Fruit fly (Drosophila melanogaster) Kc167 (cell line): ENCODE data around the gene msi.

Source experiments
- Myc ChIP-seq: fragments of >200 bp; optimal IDR thresholded peaks from 2 replicates; lab custom pipeline; 2017; ENCODE audit warnings: missing external identifiers
- Sin3A ChIP-seq: fragments of >200 bp; optimal IDR thresholded peaks from 2 replicates; lab custom pipeline; 2018; ENCODE audit warnings: missing external identifiers
- h ChIP-seq: fragments of >200 bp; optimal IDR thresholded peaks from 3 replicates; lab custom pipeline; 2018; ENCODE audit warnings: missing external identifiers
- insv ChIP-seq: fragments of >200 bp; optimal IDR thresholded peaks from 3 replicates; lab custom pipeline; 2018; ENCODE audit warnings: missing external identifiers
- psq ChIP-seq: fragments of >200 bp; optimal IDR thresholded peaks from 2 replicates; lab custom pipeline; 2017; ENCODE audit warnings: missing external identifiers
- ttk ChIP-seq: sonication (Bioruptor generic); optimal IDR thresholded peaks from 2 replicates; lab custom pipeline; 2017; ENCODE audit warnings: missing external identifiers

Gene msi

DNA sequence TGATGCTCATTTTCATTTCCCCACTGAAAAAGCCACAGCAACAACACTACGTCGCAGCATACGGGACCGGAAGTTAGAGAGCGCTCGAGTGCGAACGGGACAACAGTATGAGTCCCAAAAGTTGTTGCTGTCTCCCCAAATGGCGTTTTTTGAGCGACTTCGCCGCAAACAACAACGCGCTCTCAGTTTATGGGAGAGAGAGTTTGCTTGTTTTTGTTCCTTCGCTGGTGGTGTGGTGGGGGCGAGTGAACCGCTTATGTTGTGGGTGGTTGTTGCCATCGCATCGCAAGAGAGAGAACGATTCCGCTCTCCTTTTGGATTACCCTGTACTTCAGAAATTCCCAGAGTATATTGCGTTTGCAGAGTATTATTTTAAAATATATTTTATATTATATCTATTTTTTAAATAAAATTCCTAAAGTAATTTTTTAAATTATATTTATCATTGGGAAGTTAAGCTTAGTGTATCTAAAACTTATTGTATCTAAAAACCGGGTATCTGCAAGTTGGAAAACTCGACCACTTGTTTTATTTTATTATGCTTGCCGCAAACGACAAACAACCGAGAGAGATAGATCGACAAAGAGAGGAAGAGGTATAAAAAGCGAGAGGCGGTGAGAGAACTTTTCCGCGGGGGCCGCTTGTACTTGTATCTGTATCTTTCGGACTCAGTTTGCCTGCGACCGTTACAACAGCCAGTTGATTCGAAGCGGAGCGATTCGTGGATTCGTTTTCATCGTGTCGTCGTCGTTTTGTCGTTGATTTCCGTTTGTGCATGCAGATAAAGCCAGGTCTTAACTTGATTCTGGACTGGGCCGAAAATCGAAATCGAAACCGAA is at the start of gene msi:
TSS of gene msi (plus strand) at position 669 of the 839 bp plus-strand sequence.
- TF ChIP-seq Myc (lab: Kevin White, UChicago) (no peak), insv (lab: Kevin White, UChicago) (no peak), Sin3A (lab: Kevin White, UChicago) (no peak), ttk (lab: Kevin White, UChicago) (no peak), psq (lab: Kevin White, UChicago) (no peak), h (lab: Kevin White, UChicago) (no peak)

DNA sequence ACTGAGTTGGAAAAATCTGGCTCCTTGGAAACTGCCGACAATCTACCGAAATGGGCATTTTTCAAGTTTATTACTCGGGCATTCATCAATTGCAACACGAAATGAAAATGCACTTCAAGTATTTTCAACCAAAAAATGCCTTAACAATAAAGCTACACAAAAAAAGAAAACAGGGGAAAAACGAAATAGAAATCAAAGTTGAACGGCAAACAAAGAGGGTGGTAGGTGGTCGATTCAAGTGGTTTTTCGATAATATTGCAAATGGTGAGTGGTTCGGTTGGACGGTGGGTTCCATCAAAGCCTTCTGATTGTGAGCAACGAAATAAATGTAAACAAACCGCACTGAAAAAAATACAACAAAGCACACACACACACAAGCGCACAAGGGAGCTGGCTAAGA is 49.8 kb upstream of the msi start:
- no peak for TF ChIP-seq Sin3A (lab: Kevin White, UChicago)
- TF ChIP-seq Myc (lab: Kevin White, UChicago), result no peak
- no peak for TF ChIP-seq insv (lab: Kevin White, UChicago)
- TF ChIP-seq h (lab: Kevin White, UChicago), result no peak
- no peak for TF ChIP-seq ttk (lab: Kevin White, UChicago)
- TF ChIP-seq psq (lab: Kevin White, UChicago), result no peak

dm6 chr3R:25471853-25472634 is 43.9 kb upstream of the msi start:
- TF ChIP-seq Sin3A (lab: Kevin White, UChicago) (no peak), h (lab: Kevin White, UChicago) (no peak), ttk (lab: Kevin White, UChicago) (no peak), Myc (lab: Kevin White, UChicago) (no peak), psq (lab: Kevin White, UChicago) (peak; percentile 16), insv (lab: Kevin White, UChicago) (no peak)

dm6 chr3R:25472635-25473552 is 43.0 kb upstream of the msi start, which contains the start of the genes Fur1 and Vps33B:
Gene Fur1, minus strand, starts transcription at chr3R:25473058.
Gene Vps33B, plus strand, starts transcription at chr3R:25473490.
- TF ChIP-seq psq (lab: Kevin White, UChicago) (no peak), ttk (lab: Kevin White, UChicago) (no peak), Sin3A (lab: Kevin White, UChicago) (peak; percentile 98), insv (lab: Kevin White, UChicago) (no peak), Myc (lab: Kevin White, UChicago) (no peak)

dm6 chr3R:25476744-25477143 is 39.2 kb upstream of the msi start, which contains the start of the genes CG4553 and MED28:
Gene CG4553, minus strand, starts transcription at chr3R:25476915.
Gene MED28, plus strand, starts transcription at chr3R:25477003.
- TF ChIP-seq Sin3A (lab: Kevin White, UChicago) (no peak), ttk (lab: Kevin White, UChicago) (no peak), psq (lab: Kevin White, UChicago) (no peak), insv (lab: Kevin White, UChicago) (no peak), Myc (lab: Kevin White, UChicago) (no peak), h (lab: Kevin White, UChicago) (no peak)

- peak; percentile 4 for TF ChIP-seq psq (lab: Kevin White, UChicago)
- no peak for TF ChIP-seq ttk (lab: Kevin White, UChicago)
- TF ChIP-seq insv (lab: Kevin White, UChicago), result no peak
- TF ChIP-seq Sin3A (lab: Kevin White, UChicago), result peak; percentile 49
- no peak for TF ChIP-seq h (lab: Kevin White, UChicago)
- no peak for TF ChIP-seq Myc (lab: Kevin White, UChicago)
These were observed 33.3 kb upstream of the msi start, which contains the start of the genes XNP, CG42488 and CG5116 for dm6 chr3R:25482463-25483173. Gene XNP, minus strand, starts transcription at chr3R:25482834. Gene CG42488, plus strand, starts transcription at chr3R:25483098. Gene CG5116, plus strand, starts transcription at chr3R:25483098.

dm6 chr3R:25489116-25489515 is 26.8 kb upstream of the msi start:
- TF ChIP-seq psq (lab: Kevin White, UChicago) (no peak), ttk (lab: Kevin White, UChicago) (no peak)

DNA sequence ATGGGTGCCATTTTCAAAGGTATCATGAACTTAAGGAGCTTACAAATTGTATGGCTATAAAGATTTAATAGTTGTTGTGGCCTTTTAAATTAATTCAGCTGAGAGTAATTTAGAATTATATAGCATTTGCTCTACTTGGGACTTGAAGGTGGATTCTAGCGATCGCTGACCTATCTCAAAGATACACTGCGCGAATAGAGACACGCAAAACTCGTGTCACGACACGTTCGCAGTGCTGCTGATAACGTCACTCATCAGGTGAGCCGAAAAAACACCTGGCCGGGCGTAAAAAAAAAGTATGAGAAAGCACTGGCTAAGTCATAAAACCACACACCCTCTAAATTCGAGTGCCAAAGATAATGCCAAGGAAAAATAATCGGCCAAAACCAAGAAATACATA is 26.2 kb upstream of the msi start:
- no peak for TF ChIP-seq h (lab: Kevin White, UChicago)
- TF ChIP-seq Myc (lab: Kevin White, UChicago), result no peak
- TF ChIP-seq insv (lab: Kevin White, UChicago), result no peak
- TF ChIP-seq Sin3A (lab: Kevin White, UChicago), result no peak
- no peak for TF ChIP-seq psq (lab: Kevin White, UChicago)
- TF ChIP-seq ttk (lab: Kevin White, UChicago), result no peak

DNA sequence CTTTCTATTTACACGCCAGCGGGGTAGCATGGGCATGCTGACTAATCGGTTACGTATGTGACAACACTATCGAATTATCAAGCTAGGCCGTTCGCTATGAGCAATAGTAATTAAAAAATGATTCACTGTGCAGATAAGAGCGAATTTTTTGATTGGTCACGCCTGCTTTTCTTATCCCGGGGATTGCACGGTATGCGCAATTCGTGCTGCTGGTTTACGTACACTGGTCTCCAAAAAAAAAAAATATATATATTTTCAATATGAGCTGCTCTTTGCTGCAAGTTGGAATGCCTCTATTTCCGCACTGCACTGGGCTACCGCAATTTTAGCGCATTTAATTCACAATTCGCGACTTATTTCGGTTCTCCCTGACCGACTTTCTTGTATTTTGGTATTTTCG is 25.5 kb upstream of the msi start:
- TF ChIP-seq ttk (lab: Kevin White, UChicago) (no peak), Myc (lab: Kevin White, UChicago) (no peak), insv (lab: Kevin White, UChicago) (no peak), psq (lab: Kevin White, UChicago) (no peak), Sin3A (lab: Kevin White, UChicago) (no peak), h (lab: Kevin White, UChicago) (no peak)
